Worm (Caenorhabditis elegans): ENCODE data around the gene egl-10.

egl-10 gene

ce11 chrV:12417277-12417676, 45.5 kb downstream of the egl-10 start, which contains the start of gene cdr-3:
cdr-3 (minus strand) TSS chrV:12417377.
- no peak for TF ChIP-seq unc-62 (GFP tag; optimal IDR thresholded peaks at IDR 0.05)

DNA sequence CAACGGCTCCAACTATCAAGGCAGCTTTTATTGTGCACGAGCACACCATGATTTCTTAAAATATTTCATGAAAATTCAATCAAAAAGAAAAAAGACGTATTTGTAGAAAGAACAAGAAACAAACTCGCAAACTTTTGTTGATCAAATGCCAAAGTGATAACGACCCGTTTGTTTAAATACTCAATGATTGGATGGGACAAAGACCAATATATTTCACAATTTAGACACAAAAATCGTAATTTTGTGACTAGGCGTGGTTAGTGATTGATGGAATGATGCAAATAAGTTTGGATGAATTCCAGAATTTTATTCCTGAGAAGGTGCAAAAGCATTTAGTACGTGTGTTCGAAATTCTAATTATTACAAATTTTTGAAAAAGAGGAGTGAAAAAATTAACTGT, 47.2 kb downstream of the egl-10 start, which contains the start of gene cdr-2:
Gene cdr-2 (minus strand): TSS at position 54 of the 400 bp plus-strand sequence.
- no peak for TF ChIP-seq unc-62 (GFP tag; optimal IDR thresholded peaks at IDR 0.05)

DNA sequence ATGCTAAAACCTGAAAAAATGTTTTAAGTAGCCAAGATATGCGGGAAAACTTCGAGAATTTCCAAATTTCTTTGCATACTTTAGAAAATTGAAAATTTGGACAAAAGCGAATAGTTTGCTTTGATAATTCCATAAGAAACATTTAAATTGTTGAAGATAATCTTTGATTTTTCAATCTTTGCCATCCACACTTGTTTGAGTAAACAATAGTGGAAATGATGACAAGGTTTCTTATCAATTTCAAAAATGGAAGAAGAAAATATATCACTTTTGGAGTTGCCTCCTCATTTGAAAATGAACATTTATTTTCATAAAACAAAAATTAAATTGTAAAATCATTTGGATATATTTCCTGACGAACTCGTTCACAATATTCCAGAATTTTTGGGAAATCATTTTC, 48.4 kb downstream of the egl-10 start:
- TF ChIP-seq unc-62 (GFP tag; optimal IDR thresholded peaks at IDR 0.05) = no peak

- TF ChIP-seq unc-62 (GFP tag; optimal IDR thresholded peaks at IDR 0.05) = no peak
These were observed 49.1 kb downstream of the egl-10 start, which contains the start of gene cdr-6 for ce11 chrV:12413651-12414114. cdr-6 (minus strand) TSS chrV:12413701.

ce11 chrV:12412321-12412720, 50.5 kb downstream of the egl-10 start:
- no peak for TF ChIP-seq unc-62 (GFP tag; optimal IDR thresholded peaks at IDR 0.05)

DNA sequence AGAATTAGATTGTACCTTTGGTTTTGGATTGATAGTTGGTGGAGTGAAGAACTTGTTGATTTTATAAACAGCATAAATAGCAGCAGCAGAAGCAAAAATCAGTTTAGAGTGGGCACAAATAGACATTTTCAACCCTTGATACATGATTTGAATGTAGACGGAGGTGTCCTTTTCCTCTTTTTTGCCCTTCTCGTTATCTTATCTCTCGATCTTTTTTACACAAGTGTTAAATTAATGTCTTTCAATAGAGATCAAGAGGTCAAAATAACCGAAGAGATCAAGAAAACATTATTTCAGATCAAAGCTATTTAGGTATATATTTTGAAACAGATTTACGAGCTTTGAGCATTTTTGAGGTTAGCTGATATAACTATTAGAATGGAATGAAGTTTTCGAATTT, 50.9 kb downstream of the egl-10 start, which contains the start of gene cdr-7:
Gene cdr-7 (minus strand): TSS at position 205 of the 400 bp plus-strand sequence.
- no peak for TF ChIP-seq unc-62 (GFP tag; optimal IDR thresholded peaks at IDR 0.05)

ce11 chrV:12410416-12411001, 52.3 kb downstream of the egl-10 start, which contains the start of gene hrg-2:
hrg-2 (minus strand) TSS chrV:12410513.
- TF ChIP-seq unc-62 (GFP tag; optimal IDR thresholded peaks at IDR 0.05) = no peak

- no peak for TF ChIP-seq unc-62 (GFP tag; optimal IDR thresholded peaks at IDR 0.05)
These were observed 53.8 kb downstream of the egl-10 start for ce11 chrV:12408996-12409395.

ce11 chrV:12408525-12408924, 54.3 kb downstream of the egl-10 start, which contains the start of gene cdr-4:
cdr-4 (minus strand) TSS chrV:12408625.
- TF ChIP-seq unc-62 (GFP tag; optimal IDR thresholded peaks at IDR 0.05) = no peak

ce11 chrV:12406514-12406913, 56.3 kb downstream of the egl-10 start:
- no peak for TF ChIP-seq unc-62 (GFP tag; optimal IDR thresholded peaks at IDR 0.05)

ce11 chrV:12405929-12406328, 56.9 kb downstream of the egl-10 start, which contains the start of gene K01D12.10:
K01D12.10 (plus strand) TSS chrV:12406229.
- no peak for TF ChIP-seq unc-62 (GFP tag; optimal IDR thresholded peaks at IDR 0.05)

- TF ChIP-seq unc-62 (GFP tag; optimal IDR thresholded peaks at IDR 0.05) = no peak
These were observed 58.3 kb downstream of the egl-10 start, which contains the start of gene K01D12.9 for ce11 chrV:12404544-12404943. K01D12.9 (minus strand) TSS chrV:12404644.

Data from whole organism, dauer.